Fruit fly (Drosophila melanogaster): ENCODE data around the gene CG13992.

dm6 chr2L:5977729-5978078, 10.2 kb upstream of the CG13992 start:
- TF ChIP-seq CG17802 (tag; optimal IDR thresholded peaks at IDR 0.05) (no peak), sug (tag; optimal IDR thresholded peaks at IDR 0.05) (no peak)
